Worm (Caenorhabditis elegans) whole organism, L1 larva: Measurements from ENCODE around the gene W02B3.4.

Experiments used
- F16B12.6 ChIP-seq: fragments of 150-350 bp; optimal IDR thresholded peaks from 2 replicates; lab custom pipeline; 2014; ENCODE audit warnings: missing biosample characterization, missing genetic modification characterization
- alr-1 ChIP-seq: fragments of 200-800 bp; sonication (Bioruptor generic); optimal IDR thresholded peaks from 2 replicates; lab custom pipeline; 2018; ENCODE audit warnings: borderline replicate concordance, mild to moderate bottlenecking, missing genetic modification characterization, missing compliant biosample characterization
- aly-2 ChIP-seq: fragments of 150-350 bp; optimal IDR thresholded peaks from 2 replicates; lab custom pipeline; 2014; ENCODE audit warnings: missing biosample characterization, missing genetic modification characterization
- ama-1 ChIP-seq: fragments of 150-350 bp; optimal IDR thresholded peaks from 2 replicates; lab custom pipeline; 2014
- ceh-63 ChIP-seq: fragments of 200-800 bp; sonication (Bioruptor generic); optimal IDR thresholded peaks from 2 replicates; lab custom pipeline; 2018; ENCODE audit warnings: mild to moderate bottlenecking, missing genetic modification characterization, missing compliant biosample characterization
- ceh-8 ChIP-seq: fragments of 200-800 bp; sonication (Bioruptor generic); optimal IDR thresholded peaks from 2 replicates; lab custom pipeline; 2018; ENCODE audit warnings: mild to moderate bottlenecking, missing genetic modification characterization, moderate library complexity, missing compliant biosample characterization
- ceh-82 ChIP-seq, 3 experiments: fragments of 150-350 bp in 1 of 3; sonication (generic microtip) in 2 of 3; optimal IDR thresholded peaks; 2 replicates each; lab custom pipeline; 2014 to 2017; ENCODE audit warnings: missing biosample characterization in 3 of 3, missing genetic modification characterization in 3 of 3
- ceh-90 ChIP-seq: sonication (generic microtip); optimal IDR thresholded peaks from 2 replicates; lab custom pipeline; 2016; ENCODE audit warnings: missing genetic modification characterization, missing compliant biosample characterization
- ces-1 ChIP-seq: fragments of 150-350 bp; optimal IDR thresholded peaks from 2 replicates; lab custom pipeline; 2014; ENCODE audit warnings: missing biosample characterization, missing genetic modification reagents, missing genetic modification characterization
- dpl-1 ChIP-seq, 3 experiments: fragments of 150-350 bp in 2 of 3; sonication (generic microtip) in 1 of 3; optimal IDR thresholded peaks; 2 replicates each; lab custom pipeline; 2014 to 2017; ENCODE audit warnings: missing biosample characterization in 3 of 3, missing genetic modification characterization in 3 of 3, missing genetic modification reagents in 3 of 3
- dsc-1 ChIP-seq: sonication (generic microtip); optimal IDR thresholded peaks from 2 replicates; lab custom pipeline; 2016; ENCODE audit warnings: mild to moderate bottlenecking, missing genetic modification characterization, missing compliant biosample characterization
- efl-1 ChIP-seq, 4 experiments: fragments of 150-350 bp; optimal IDR thresholded peaks in 3 of 4; peaks in 1 of 4; 1 replicate in 1 of 4; 2 replicates in 3 of 4; lab custom pipeline; 2014; ENCODE audit warnings: missing biosample characterization in 2 of 4, missing genetic modification characterization in 2 of 4, missing genetic modification reagents in 2 of 4
- efl-3 ChIP-seq: fragments of 200-800 bp; sonication (Bioruptor generic); optimal IDR thresholded peaks from 2 replicates; lab custom pipeline; 2018; ENCODE audit warnings: mild to moderate bottlenecking, missing genetic modification characterization, missing compliant biosample characterization
- egl-13 ChIP-seq: sonication (generic microtip); optimal IDR thresholded peaks from 2 replicates; lab custom pipeline; 2016; ENCODE audit warnings: missing genotype, missing genetic modification reagents, missing genetic modification characterization, missing compliant biosample characterization
- egl-27 ChIP-seq, 2 experiments: fragments of 150-350 bp in 1 of 2; sonication (generic microtip); optimal IDR thresholded peaks; 3 replicates each; lab custom pipeline; 2017 to 2018; ENCODE audit warnings: missing biosample characterization in 2 of 2, missing genetic modification characterization in 2 of 2, missing genetic modification reagents in 2 of 2
- elt-3 ChIP-seq, 6 experiments: fragments of 150-350 bp in 1 of 6; sonication (generic microtip); optimal IDR thresholded peaks; 2 replicates each; lab custom pipeline; 2017 to 2018; ENCODE audit warnings: missing biosample characterization in 6 of 6, missing genetic modification characterization in 6 of 6, inconsistent platforms in 1 of 6
- ets-5 ChIP-seq: fragments of 200-800 bp; sonication (Bioruptor generic); IDR thresholded peaks from 2 replicates; pipeline ENCODE4 v1.3.6; 2022; ENCODE audit warnings: missing genetic modification characterization, missing compliant biosample characterization
- hlh-17 ChIP-seq: fragments of 200-800 bp; sonication (Bioruptor generic); optimal IDR thresholded peaks from 2 replicates; lab custom pipeline; 2018; ENCODE audit warnings: missing genetic modification characterization, mild to moderate bottlenecking, missing compliant biosample characterization, moderate library complexity, borderline replicate concordance
- hpl-2 ChIP-seq: fragments of 150-350 bp; optimal IDR thresholded peaks from 2 replicates; lab custom pipeline; 2014; ENCODE audit warnings: missing biosample characterization, missing genetic modification reagents, missing genetic modification characterization
- jun-1 ChIP-seq: fragments of 150-350 bp; optimal IDR thresholded peaks from 2 replicates; lab custom pipeline; 2014; ENCODE audit warnings: missing biosample characterization, missing genetic modification reagents, missing genetic modification characterization
- lin-13 ChIP-seq: fragments of 150-350 bp; optimal IDR thresholded peaks from 2 replicates; lab custom pipeline; 2014; ENCODE audit warnings: missing biosample characterization, missing genetic modification reagents, missing genetic modification characterization
- lin-14 ChIP-seq: fragments of 200-800 bp; sonication (Bioruptor generic); optimal IDR thresholded peaks from 2 replicates; lab custom pipeline; 2018; ENCODE audit warnings: mild to moderate bottlenecking, missing genetic modification characterization, moderate library complexity, missing compliant biosample characterization
- lin-15B ChIP-seq: fragments of 150-350 bp; sonication (generic microtip); optimal IDR thresholded peaks from 3 replicates; lab custom pipeline; 2014; ENCODE audit warnings: missing biosample characterization, missing genetic modification characterization
- lir-3 ChIP-seq: sonication (generic microtip); optimal IDR thresholded peaks from 2 replicates; lab custom pipeline; 2016; ENCODE audit warnings: mild to moderate bottlenecking, missing genetic modification characterization, moderate library complexity, missing compliant biosample characterization; ENCODE audit not compliant: poor library complexity
- mab-9 ChIP-seq: fragments of 200-800 bp; sonication (Bioruptor generic); IDR thresholded peaks from 2 replicates; pipeline ENCODE4 v1.3.6; 2022; ENCODE audit warnings: missing genetic modification reagents, missing genetic modification characterization, missing compliant biosample characterization
- mdl-1 ChIP-seq, 2 experiments: fragments of 150-350 bp; optimal IDR thresholded peaks; 2 replicates each; lab custom pipeline; 2014 to 2017; ENCODE audit warnings: missing biosample characterization in 2 of 2, missing genetic modification characterization in 2 of 2, inconsistent platforms in 1 of 2
- mef-2 ChIP-seq: fragments of 150-350 bp; optimal IDR thresholded peaks from 2 replicates; lab custom pipeline; 2014; ENCODE audit warnings: missing biosample characterization, missing genetic modification characterization
- mep-1 ChIP-seq: fragments of 150-350 bp; optimal IDR thresholded peaks from 2 replicates; lab custom pipeline; 2014; ENCODE audit warnings: missing biosample characterization, missing genetic modification characterization
- nhr-11 ChIP-seq: fragments of 150-350 bp; optimal IDR thresholded peaks from 2 replicates; lab custom pipeline; 2014; ENCODE audit warnings: missing biosample characterization, missing genetic modification characterization
- nhr-12 ChIP-seq: sonication (generic microtip); optimal IDR thresholded peaks from 2 replicates; lab custom pipeline; 2017; ENCODE audit warnings: missing biosample characterization, missing genetic modification characterization
- nhr-19 ChIP-seq: fragments of 200-800 bp; sonication (Bioruptor generic); conservative IDR thresholded peaks from 2 replicates; pipeline ENCODE4 v1.3.6; 2022; ENCODE audit warnings: missing genetic modification characterization, missing compliant biosample characterization
- nhr-20 ChIP-seq: sonication (generic microtip); optimal IDR thresholded peaks from 2 replicates; lab custom pipeline; 2016; ENCODE audit warnings: mild to moderate bottlenecking, missing genetic modification characterization, missing compliant biosample characterization
- nhr-237 ChIP-seq: fragments of 150-350 bp; optimal IDR thresholded peaks from 2 replicates; lab custom pipeline; 2014; ENCODE audit warnings: missing biosample characterization, missing genetic modification characterization
- nhr-47 ChIP-seq: sonication (generic microtip); optimal IDR thresholded peaks from 2 replicates; lab custom pipeline; 2016; ENCODE audit warnings: mild to moderate bottlenecking, missing genetic modification characterization, moderate library complexity, missing compliant biosample characterization
- nhr-77 ChIP-seq: fragments of 150-350 bp; optimal IDR thresholded peaks from 2 replicates; lab custom pipeline; 2014; ENCODE audit warnings: missing biosample characterization, missing genetic modification characterization
- nhr-84 ChIP-seq: sonication (generic microtip); optimal IDR thresholded peaks from 2 replicates; lab custom pipeline; 2017; ENCODE audit warnings: missing biosample characterization, missing genetic modification characterization
- nhr-90 ChIP-seq: sonication (generic microtip); optimal IDR thresholded peaks from 2 replicates; lab custom pipeline; 2016; ENCODE audit warnings: mild to moderate bottlenecking, missing genetic modification characterization, missing compliant biosample characterization; ENCODE audit not compliant: poor library complexity
- pqm-1 ChIP-seq: sonication (generic microtip); optimal IDR thresholded peaks from 3 replicates; lab custom pipeline; 2017; ENCODE audit warnings: missing biosample characterization, missing genetic modification characterization
- rnt-1 ChIP-seq: sonication (generic microtip); optimal IDR thresholded peaks from 2 replicates; lab custom pipeline; 2016; ENCODE audit warnings: mild to moderate bottlenecking, missing genetic modification characterization, moderate library complexity, missing compliant biosample characterization
- snpc-4 ChIP-seq: fragments of 150-350 bp; optimal IDR thresholded peaks from 2 replicates; lab custom pipeline; 2014; ENCODE audit warnings: missing biosample characterization, missing genetic modification characterization
- snu-23 ChIP-seq: sonication (generic microtip); optimal IDR thresholded peaks from 2 replicates; lab custom pipeline; 2016; ENCODE audit warnings: missing genetic modification characterization, missing compliant biosample characterization
- sox-4 ChIP-seq: sonication (generic microtip); optimal IDR thresholded peaks from 2 replicates; lab custom pipeline; 2016; ENCODE audit warnings: missing genetic modification characterization, missing compliant biosample characterization
- sptf-1 ChIP-seq: fragments of 150-350 bp; optimal IDR thresholded peaks from 2 replicates; lab custom pipeline; 2014; ENCODE audit warnings: missing biosample characterization, missing genetic modification characterization
- sup-37 ChIP-seq: fragments of 200-800 bp; sonication (Bioruptor generic); optimal IDR thresholded peaks from 2 replicates; lab custom pipeline; 2018; ENCODE audit warnings: mild to moderate bottlenecking, missing genetic modification characterization, missing compliant biosample characterization
- tbx-2 ChIP-seq: sonication (generic microtip); optimal IDR thresholded peaks from 2 replicates; lab custom pipeline; 2016; ENCODE audit warnings: missing genetic modification characterization, missing compliant biosample characterization
- tlp-1 ChIP-seq: fragments of 150-350 bp; optimal IDR thresholded peaks from 2 replicates; lab custom pipeline; 2014; ENCODE audit warnings: missing biosample characterization, missing genetic modification characterization
- unc-62 ChIP-seq: fragments of 150-350 bp; optimal IDR thresholded peaks from 2 replicates; lab custom pipeline; 2014; ENCODE audit warnings: missing biosample characterization, missing genetic modification reagents, missing genetic modification characterization
- unc-86 ChIP-seq: sonication (generic microtip); optimal IDR thresholded peaks from 2 replicates; lab custom pipeline; 2016; ENCODE audit warnings: missing genetic modification characterization, missing compliant biosample characterization
- unc-98 ChIP-seq: fragments of 200-800 bp; sonication (Bioruptor generic); IDR thresholded peaks from 2 replicates; pipeline ENCODE4 v1.3.6; 2022; ENCODE audit warnings: missing genetic modification characterization, missing compliant biosample characterization
- xbp-1 ChIP-seq: sonication (generic microtip); optimal IDR thresholded peaks from 2 replicates; lab custom pipeline; 2016; ENCODE audit warnings: missing genetic modification characterization, missing compliant biosample characterization
- zag-1 ChIP-seq: fragments of 150-350 bp; optimal IDR thresholded peaks from 2 replicates; lab custom pipeline; 2014; ENCODE audit warnings: missing biosample characterization, missing genetic modification characterization
- zip-4 ChIP-seq: fragments of 200-800 bp; sonication (Bioruptor generic); optimal IDR thresholded peaks from 2 replicates; lab custom pipeline; 2018; ENCODE audit warnings: mild to moderate bottlenecking, missing genetic modification characterization, moderate library complexity, missing compliant biosample characterization

W02B3.4 gene

DNA sequence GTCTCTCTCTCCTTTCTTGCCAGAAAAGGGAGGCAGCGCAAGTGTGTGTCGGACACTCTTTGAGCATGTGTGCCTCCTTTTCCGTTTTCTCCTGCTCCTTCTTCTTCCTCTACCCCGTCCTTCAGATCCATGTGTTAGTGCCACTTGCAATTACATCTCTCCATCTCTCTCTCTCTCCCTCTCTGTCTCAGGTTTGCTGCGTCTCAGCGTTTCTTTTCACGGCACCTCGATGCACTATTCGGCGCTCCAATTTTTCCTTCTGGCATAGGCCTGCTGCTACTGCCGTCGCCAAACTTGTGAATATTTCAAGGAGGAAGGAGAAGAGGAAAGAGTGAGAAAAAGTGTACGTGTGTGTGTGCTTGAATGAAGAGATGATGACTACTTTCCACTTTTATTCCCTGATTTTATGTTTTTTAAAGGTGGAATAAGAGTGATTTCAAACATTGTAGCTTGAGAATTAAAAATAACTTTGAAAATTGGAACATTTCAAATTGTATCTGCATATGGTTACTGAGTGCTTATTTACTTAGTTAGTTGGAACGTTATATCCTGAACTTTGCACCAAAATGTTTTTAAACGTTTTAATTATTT is 14.8 kb downstream of the W02B3.4 start, which contains the start of gene W02B3.3 (continued):
- TF ChIP-seq zip-4 (GFP tag; lab: Kevin White, UChicago) (no peak), efl-3 (GFP tag; lab: Kevin White, UChicago) (no peak), mef-2 (tag; lab: Kevin White, UChicago) (no peak), ces-1 (GFP tag; lab: Kevin White, UChicago) (peak; percentile 50), ceh-63 (GFP tag; lab: Kevin White, UChicago) (peak; percentile 74), mep-1 (tag; lab: Kevin White, UChicago) (peak; percentile 64), nhr-19 (GFP tag; lab: Robert Waterston, UW) (0 out of 2 replicates have a peak, but pooled peaks have one; percentile 9), unc-62 (no peak), aly-2 (no peak), sup-37 (no peak), hpl-2 (GFP tag; lab: Kevin White, UChicago) (no peak), tbx-2 (tag; lab: Kevin White, UChicago) (peak; percentile 40), sptf-1 (tag; lab: Kevin White, UChicago) (no peak), jun-1 (tag; lab: Kevin White, UChicago) (peak; percentile 16), dpl-1 (GFP tag; optimal IDR thresholded peaks at IDR 0.05; lab: Kevin White, UChicago) (peak in 1 of 3 experiments; percentile 29), tlp-1 (tag; lab: Kevin White, UChicago) (no peak), ceh-90 (tag; lab: Kevin White, UChicago) (no peak), xbp-1 (tag; lab: Kevin White, UChicago) (peak; percentile 55), alr-1 (tag; lab: Kevin White, UChicago) (no peak), lir-3 (peak; percentile 40), unc-86 (peak; percentile 86), lin-15B (tag; lab: Kevin White, UChicago) (peak; percentile 8), nhr-12 (tag; lab: Kevin White, UChicago) (no peak), ama-1 (lab: Kevin White, UChicago) (no peak), pqm-1 (no peak), dsc-1 (tag; lab: Kevin White, UChicago) (peak; percentile 70), elt-3 (tag; optimal IDR thresholded peaks at IDR 0.05; lab: Kevin White, UChicago) (no peak), unc-98 (GFP tag; lab: Robert Waterston, UW) (no peak), rnt-1 (tag; lab: Kevin White, UChicago) (peak; percentile 53), efl-1 (optimal IDR thresholded peaks at IDR 0.05; lab: Kevin White, UChicago) (peak; percentile 42 to 47), efl-1 (GFP tag; optimal IDR thresholded peaks at IDR 0.05 in 1 of 2; lab: Kevin White, UChicago) (no peak), nhr-84 (tag; lab: Kevin White, UChicago) (no peak), sox-4 (no peak), mab-9 (GFP tag; lab: Robert Waterston, UW) (peak; percentile 40; the same call in 1 of the 2 replicates), lin-13 (GFP tag; lab: Kevin White, UChicago) (peak; percentile 8), egl-27 (tag; optimal IDR thresholded peaks at IDR 0.05; lab: Kevin White, UChicago) (no peak), snpc-4 (peak; percentile 55), snu-23 (GFP tag; lab: Kevin White, UChicago) (peak; percentile 79), ceh-8 (GFP tag; lab: Kevin White, UChicago) (peak; percentile 48), mdl-1 (tag; optimal IDR thresholded peaks at IDR 0.05; lab: Kevin White, UChicago) (peak in 1 of 2 experiments; percentile 34), egl-13 (tag; lab: Kevin White, UChicago) (peak; percentile 80), lin-14 (peak; percentile 96), nhr-20 (peak; percentile 38), hlh-17 (no peak), ets-5 (no peak), nhr-11 (no peak), nhr-47 (tag; lab: Kevin White, UChicago) (peak; percentile 79), nhr-90 (tag; lab: Kevin White, UChicago) (no peak), zag-1 (tag; lab: Kevin White, UChicago) (no peak), F16B12.6 (tag; lab: Kevin White, UChicago) (no peak), ceh-82 (tag; optimal IDR thresholded peaks at IDR 0.05; lab: Kevin White, UChicago) (peak; percentile 57 to 91 (median 76)), nhr-77 (no peak), nhr-237 (tag; lab: Kevin White, UChicago) (no peak)
